Fruit fly (Drosophila melanogaster) whole organism, wandering third instar larva: ENCODE data around the gene alpha-PheRS.

Experiments used
- CG9705 ChIP-seq: fragments of 200-800 bp; sonication (Bioruptor generic); optimal IDR thresholded peaks from 2 replicates; lab custom pipeline; 2018; ENCODE audit warnings: missing biosample characterization, mild to moderate bottlenecking, missing genetic modification characterization
- HLH106 ChIP-seq: fragments of 200-800 bp; optimal IDR thresholded peaks from 3 replicates; lab custom pipeline; 2019; ENCODE audit warnings: missing biosample characterization, mild to moderate bottlenecking, missing genetic modification characterization, moderate library complexity
- Hr83 ChIP-seq: fragments of 200-300 bp; sonication (Bioruptor generic); optimal IDR thresholded peaks from 2 replicates; lab custom pipeline; 2016; ENCODE audit warnings: missing biosample characterization, mild to moderate bottlenecking, missing genetic modification characterization, moderate library complexity; ENCODE audit not compliant: poor library complexity, severe bottlenecking
- Jra ChIP-seq: sonication (Bioruptor generic); optimal IDR thresholded peaks from 2 replicates; lab custom pipeline; 2016; ENCODE audit warnings: missing biosample characterization, missing genetic modification characterization
- Myc ChIP-seq: fragments of >200 bp; optimal IDR thresholded peaks from 2 replicates; lab custom pipeline; 2017
- ey ChIP-seq: fragments of 200-800 bp; sonication (Bioruptor generic); optimal IDR thresholded peaks from 2 replicates; lab custom pipeline; 2016; ENCODE audit warnings: missing biosample characterization, missing genetic modification characterization
- jim ChIP-seq: fragments of 175-275, 200-325 bp; sonication (Bioruptor generic); optimal IDR thresholded peaks from 2 replicates; lab custom pipeline; 2016; ENCODE audit warnings: missing biosample characterization, mild to moderate bottlenecking, missing genetic modification characterization
- woc ChIP-seq: sonication (Bioruptor generic); optimal IDR thresholded peaks from 2 replicates; lab custom pipeline; 2016; ENCODE audit warnings: missing biosample characterization, mild to moderate bottlenecking, missing genetic modification characterization

- no peak for TF ChIP-seq Hr83 (GFP tag; lab: Kevin White, UChicago)
- TF ChIP-seq Jra (GFP tag; lab: Kevin White, UChicago), result no peak
- peak; percentile 48 for TF ChIP-seq Myc (lab: Kevin White, UChicago)
- TF ChIP-seq ey (GFP tag; lab: Kevin White, UChicago), result peak; percentile 3
- TF ChIP-seq jim (GFP tag; lab: Kevin White, UChicago), result no peak
- no peak for TF ChIP-seq woc (GFP tag; lab: Kevin White, UChicago)
- TF ChIP-seq HLH106 (tag; lab: Kevin White, UChicago), result no peak
- no peak for TF ChIP-seq CG9705 (GFP tag; lab: Kevin White, UChicago)
Measured at dm6 chrX:8115717-8116311, 29.6 kb downstream of the alpha-PheRS start, which contains the start of gene Gclc.
